Worm (Caenorhabditis elegans) whole organism, midembryonic: ENCODE measurements around the gene F14F7.4.

Experiments used
- T22C8.4 ChIP-seq: fragments of 200-800 bp; sonication (Bioruptor generic); IDR thresholded peaks from 2 replicates; pipeline ENCODE4 v1.3.6; 2022; ENCODE audit warnings: missing genetic modification characterization, missing compliant biosample characterization
- cog-1 ChIP-seq: sonication (generic microtip); optimal IDR thresholded peaks from 2 replicates; lab custom pipeline; 2016; ENCODE audit warnings: missing genetic modification characterization, missing compliant biosample characterization
- flt-1 ChIP-seq: fragments of 200-800 bp; sonication (Bioruptor generic); IDR thresholded peaks from 2 replicates; pipeline ENCODE4 v1.3.6; 2022; ENCODE audit warnings: missing genetic modification characterization, missing compliant biosample characterization
- klf-2 ChIP-seq: fragments of 200-800 bp; sonication (Bioruptor generic); conservative IDR thresholded peaks from 2 replicates; pipeline ENCODE4 v1.3.6; 2022; ENCODE audit warnings: missing genetic modification reagents, missing genetic modification characterization, missing compliant biosample characterization
- med-1 ChIP-seq: sonication (generic microtip); optimal IDR thresholded peaks from 2 replicates; lab custom pipeline; 2017; ENCODE audit warnings: missing genetic modification characterization, mild to moderate bottlenecking, missing compliant biosample characterization, antibody characterized with exemption, missing genetic modification reagents; ENCODE audit not compliant: insufficient read depth
- ref-1 ChIP-seq: fragments of 200-800 bp; sonication (Bioruptor generic); conservative IDR thresholded peaks from 2 replicates; pipeline ENCODE4 v1.3.6; 2022; ENCODE audit warnings: missing genetic modification reagents, missing genetic modification characterization, missing compliant biosample characterization
- tab-1 ChIP-seq: fragments of 200-800 bp; sonication (Bioruptor generic); IDR thresholded peaks from 2 replicates; pipeline ENCODE4 v1.3.6; 2022; ENCODE audit warnings: missing genetic modification characterization, missing compliant biosample characterization
- ztf-23 ChIP-seq: fragments of 200-800 bp; sonication (Bioruptor generic); IDR thresholded peaks from 2 replicates; pipeline ENCODE4 v1.3.6; 2022; ENCODE audit warnings: missing genetic modification reagents, missing genetic modification characterization, missing compliant biosample characterization
- ztf-29 ChIP-seq: fragments of 200-800 bp; sonication (Bioruptor generic); IDR thresholded peaks from 2 replicates; pipeline ENCODE4 v1.3.6; 2022; ENCODE audit warnings: missing genetic modification reagents, missing genetic modification characterization, missing compliant biosample characterization

The F14F7.4 gene

DNA sequence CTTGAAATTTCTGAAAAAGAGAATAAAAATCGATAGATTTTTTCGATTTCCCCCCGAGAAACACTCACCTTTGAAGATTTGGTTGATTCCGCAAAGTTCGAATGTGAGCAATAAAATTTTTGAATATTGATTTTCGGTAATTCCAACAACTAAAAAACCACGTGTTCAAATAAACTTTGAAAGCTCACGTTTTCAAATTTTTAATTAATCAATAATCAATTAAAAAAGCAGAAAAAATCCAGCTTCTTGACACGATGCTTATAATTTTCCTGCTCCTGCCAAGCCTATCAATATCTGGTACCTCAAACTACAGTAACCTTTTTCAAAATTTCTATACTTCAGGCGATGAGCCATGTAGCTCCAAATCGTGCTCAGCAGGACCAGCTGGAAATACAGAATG lies 42.1 kb downstream of the F14F7.4 start, which contains the start of gene ZK1010.5:
Gene ZK1010.5, minus strand, starts transcription at position 101 of the 400 bp plus-strand sequence.
- TF ChIP-seq ztf-23 (GFP tag; lab: Robert Waterston, UW) (no peak), T22C8.4 (GFP tag; lab: Robert Waterston, UW) (0 out of 2 replicates have a peak, but pooled peaks have one; percentile 38), ref-1 (GFP tag; lab: Robert Waterston, UW) (no peak), tab-1 (no peak), med-1 (GFP tag; lab: Kevin White, UChicago) (no peak), flt-1 (GFP tag; lab: Robert Waterston, UW) (no peak)

ce11 chrIII:12980770-12981169 lies 48.7 kb downstream of the F14F7.4 start, which contains the start of gene ZK1010.4:
TSS of gene ZK1010.4 (plus strand) at chrIII:12981070.
- TF ChIP-seq T22C8.4 (GFP tag; lab: Robert Waterston, UW) (no peak), med-1 (GFP tag; lab: Kevin White, UChicago) (no peak), tab-1 (no peak), klf-2 (GFP tag; lab: Robert Waterston, UW) (no peak), flt-1 (GFP tag; lab: Robert Waterston, UW) (no peak), ztf-23 (GFP tag; lab: Robert Waterston, UW) (no peak), ref-1 (GFP tag; lab: Robert Waterston, UW) (no peak), cog-1 (no peak), ztf-29 (no peak)

DNA sequence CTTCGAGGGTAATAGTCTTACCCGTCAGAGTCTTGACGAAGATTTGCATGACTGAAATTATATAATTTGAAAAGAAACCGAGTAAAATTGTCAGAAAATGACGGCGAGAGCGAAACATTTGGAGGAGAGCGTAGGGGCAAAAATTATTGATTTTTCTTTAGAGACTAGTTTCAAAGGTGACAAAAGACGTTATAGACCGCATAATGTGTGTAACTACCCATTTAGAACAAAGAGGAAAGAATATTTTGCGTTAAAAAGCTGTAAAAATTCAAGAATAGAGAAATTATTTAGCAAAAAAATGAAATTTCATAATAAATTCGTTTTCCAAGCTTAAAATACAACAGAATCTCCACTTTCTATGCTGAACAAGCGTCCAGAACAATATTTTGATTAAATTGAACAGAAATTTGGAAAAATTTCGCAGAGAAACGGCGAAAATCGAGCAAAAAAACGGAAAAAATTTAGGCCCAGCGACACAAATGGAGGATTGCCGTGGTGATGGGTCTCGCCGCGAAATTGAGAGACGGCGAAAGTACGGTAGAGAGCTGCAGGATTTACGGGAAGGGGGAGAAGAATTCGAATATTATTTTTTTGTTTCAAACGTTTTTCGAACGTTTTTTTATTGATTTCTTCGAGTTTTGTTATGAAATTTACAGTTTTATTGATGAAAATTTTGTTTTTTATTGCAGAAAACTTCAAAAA lies 50.9 kb downstream of the F14F7.4 start, which contains the start of the genes ubq-2 and frg-1:
Gene ubq-2, minus strand, starts transcription at position 51 of the 702 bp plus-strand sequence.
Gene frg-1, plus strand, starts transcription at position 690 of the 702 bp plus-strand sequence.
- TF ChIP-seq ztf-23 (GFP tag; lab: Robert Waterston, UW) (0 out of 2 replicates have a peak, but pooled peaks have one; percentile 25), klf-2 (GFP tag; lab: Robert Waterston, UW) (no peak), med-1 (GFP tag; lab: Kevin White, UChicago) (no peak), cog-1 (peak; percentile 10), tab-1 (no peak), flt-1 (GFP tag; lab: Robert Waterston, UW) (no peak), ref-1 (GFP tag; lab: Robert Waterston, UW) (no peak), T22C8.4 (GFP tag; lab: Robert Waterston, UW) (peak; percentile 26; the same call in 1 of the 2 replicates), ztf-29 (no peak)
